Fruit fly (Drosophila melanogaster) whole organism, prepupa: Measurements from ENCODE around the gene Grasp65.
A peak's percentile ranks its signal among the peaks of the same experiment; 100 is the strongest.

Source experiments
- Blimp-1 ChIP-seq: fragments of 200-800 bp; sonication (Bioruptor generic); optimal IDR thresholded peaks from 3 replicates; lab custom pipeline; 2017; ENCODE audit warnings: missing biosample characterization, missing genetic modification characterization, mild to moderate bottlenecking, moderate library complexity, missing genetic modification reagents
- CG10631 ChIP-seq: fragments of 200-800 bp; sonication (Bioruptor generic); optimal IDR thresholded peaks from 2 replicates; lab custom pipeline; 2016; ENCODE audit warnings: missing biosample characterization, missing genetic modification characterization
- CG11294 ChIP-seq: fragments of 200-800 bp; sonication (Bioruptor generic); IDR thresholded peaks from 2 replicates; pipeline ENCODE4 v1.3.6; 2022; ENCODE audit warnings: missing biosample characterization, missing genetic modification characterization
- CG11762 ChIP-seq: fragments of 200-800 bp; sonication (Bioruptor generic); optimal IDR thresholded peaks from 3 replicates; lab custom pipeline; 2016; ENCODE audit warnings: missing biosample characterization, missing genetic modification characterization; ENCODE audit not compliant: insufficient read depth
- CG11902 ChIP-seq: fragments of 200-800 bp; sonication (Bioruptor generic); optimal IDR thresholded peaks from 3 replicates; lab custom pipeline; 2016; ENCODE audit warnings: missing biosample characterization, missing genetic modification characterization
- CG15336 ChIP-seq: fragments of 200-800 bp; sonication (Bioruptor generic); IDR thresholded peaks from 2 replicates; pipeline ENCODE4 v1.3.6; 2022; ENCODE audit warnings: missing biosample characterization, missing genetic modification characterization
- CG1621 ChIP-seq: fragments of 200-800 bp; sonication (Bioruptor generic); optimal IDR thresholded peaks from 3 replicates; lab custom pipeline; 2018; ENCODE audit warnings: missing biosample characterization, mild to moderate bottlenecking, missing genetic modification characterization
- CG3032 ChIP-seq: fragments of 200-800 bp; optimal IDR thresholded peaks from 2 replicates; lab custom pipeline; 2019; ENCODE audit warnings: missing biosample characterization, mild to moderate bottlenecking, missing genetic modification characterization, moderate library complexity
- CG31627 ChIP-seq: fragments of 200-800 bp; sonication (Bioruptor generic); optimal IDR thresholded peaks from 3 replicates; lab custom pipeline; 2016; ENCODE audit warnings: missing biosample characterization, missing genetic modification characterization
- CG32006 ChIP-seq: fragments of 200-800 bp; sonication (Bioruptor generic); optimal IDR thresholded peaks from 3 replicates; lab custom pipeline; 2017; ENCODE audit warnings: missing biosample characterization, mild to moderate bottlenecking, missing genetic modification characterization
- CG3919 ChIP-seq: fragments of 200-800 bp; sonication (Bioruptor generic); optimal IDR thresholded peaks from 3 replicates; lab custom pipeline; 2016; ENCODE audit warnings: missing biosample characterization, missing genetic modification characterization
- CG6163 ChIP-seq: fragments of 200-800 bp; sonication (Bioruptor generic); IDR thresholded peaks from 3 replicates; pipeline ENCODE4 v1.3.6; 2022; ENCODE audit warnings: missing biosample characterization, missing genetic modification characterization
- CG6808 ChIP-seq: fragments of 200-800 bp; sonication (Bioruptor generic); optimal IDR thresholded peaks from 3 replicates; lab custom pipeline; 2017; ENCODE audit warnings: missing biosample characterization, missing genetic modification characterization, mild to moderate bottlenecking, moderate library complexity, missing genetic modification reagents
- CG6854 ChIP-seq: fragments of 200-800 bp; sonication (Bioruptor generic); optimal IDR thresholded peaks from 2 replicates; lab custom pipeline; 2017; ENCODE audit warnings: missing biosample characterization, mild to moderate bottlenecking, missing genetic modification characterization
- CG7368 ChIP-seq: fragments of 200-800 bp; sonication (Bioruptor generic); optimal IDR thresholded peaks from 3 replicates; lab custom pipeline; 2016; ENCODE audit warnings: missing biosample characterization, missing genetic modification characterization
- CG8632 ChIP-seq: fragments of 200-800 bp; sonication (Bioruptor generic); optimal IDR thresholded peaks from 3 replicates; lab custom pipeline; 2016; ENCODE audit warnings: missing biosample characterization, missing genetic modification characterization
- Eip75B ChIP-seq: fragments of 200-800 bp; sonication (Bioruptor generic); optimal IDR thresholded peaks from 3 replicates; lab custom pipeline; 2016; ENCODE audit warnings: missing biosample characterization, missing genetic modification characterization
- Eip78C ChIP-seq: fragments of 200-800 bp; sonication (Bioruptor generic); peaks from one replicate; lab custom pipeline; 2016; ENCODE audit warnings: missing biosample characterization, missing genetic modification characterization
- Ets21C ChIP-seq: fragments of 200-800 bp; sonication (Bioruptor generic); optimal IDR thresholded peaks from 3 replicates; lab custom pipeline; 2016; ENCODE audit warnings: missing biosample characterization, missing genetic modification characterization
- Ets96B ChIP-seq: fragments of 200-800 bp; optimal IDR thresholded peaks from 2 replicates; lab custom pipeline; 2019; ENCODE audit warnings: missing biosample characterization, mild to moderate bottlenecking, missing genetic modification characterization, moderate library complexity
- Hr38 ChIP-seq: sonication (Bioruptor generic); optimal IDR thresholded peaks from 2 replicates; lab custom pipeline; 2016; ENCODE audit warnings: missing biosample characterization, missing genetic modification characterization
- Lpt ChIP-seq: fragments of 200-800 bp; sonication (Bioruptor generic); optimal IDR thresholded peaks from 3 replicates; lab custom pipeline; 2016; ENCODE audit warnings: missing biosample characterization, missing genetic modification characterization
- Met ChIP-seq: fragments of 200-800 bp; sonication (Bioruptor generic); optimal IDR thresholded peaks from 3 replicates; lab custom pipeline; 2016; ENCODE audit warnings: missing biosample characterization, missing genetic modification characterization
- OdsH ChIP-seq: fragments of 200-800 bp; sonication (Bioruptor generic); optimal IDR thresholded peaks from 3 replicates; lab custom pipeline; 2016; ENCODE audit warnings: missing biosample characterization, missing genetic modification characterization
- Sox14 ChIP-seq: fragments of 200-800 bp; sonication (Bioruptor generic); optimal IDR thresholded peaks from 3 replicates; lab custom pipeline; 2016; ENCODE audit warnings: missing biosample characterization, missing genetic modification characterization
- cyc ChIP-seq: fragments of 200-800 bp; sonication (Bioruptor generic); optimal IDR thresholded peaks from 3 replicates; lab custom pipeline; 2016; ENCODE audit warnings: missing biosample characterization, missing genetic modification characterization
- dac ChIP-seq: fragments of 200-800 bp; sonication (Bioruptor generic); optimal IDR thresholded peaks from 2 replicates; lab custom pipeline; 2017; ENCODE audit warnings: missing biosample characterization, mild to moderate bottlenecking, missing genetic modification characterization
- dsx ChIP-seq: fragments of 200-800 bp; optimal IDR thresholded peaks from 3 replicates; lab custom pipeline; 2019; ENCODE audit warnings: missing biosample characterization, mild to moderate bottlenecking, missing genetic modification characterization, moderate library complexity; ENCODE audit not compliant: poor library complexity, severe bottlenecking
- esn ChIP-seq: fragments of 200-800 bp; sonication (Bioruptor generic); optimal IDR thresholded peaks from 2 replicates; lab custom pipeline; 2016; ENCODE audit warnings: missing biosample characterization, mild to moderate bottlenecking, missing genetic modification characterization, moderate library complexity
- fkh ChIP-seq: fragments of 200-800 bp; sonication (Bioruptor generic); optimal IDR thresholded peaks from 3 replicates; lab custom pipeline; 2017; ENCODE audit warnings: missing biosample characterization, mild to moderate bottlenecking, missing genetic modification characterization, moderate library complexity
- lz ChIP-seq: fragments of 200-800 bp; sonication (Bioruptor generic); optimal IDR thresholded peaks from 3 replicates; lab custom pipeline; 2016; ENCODE audit warnings: missing biosample characterization, missing genetic modification characterization
- net ChIP-seq: fragments of 200-800 bp; sonication (Bioruptor generic); optimal IDR thresholded peaks from 3 replicates; lab custom pipeline; 2016; ENCODE audit warnings: missing biosample characterization, missing genetic modification characterization
- ss ChIP-seq, 2 experiments: fragments of 200-800 bp; sonication (Bioruptor generic); optimal IDR thresholded peaks; 2 replicates in 1 of 2; 3 replicates in 1 of 2; lab custom pipeline; 2017 to 2018; ENCODE audit warnings: mild to moderate bottlenecking in 2 of 2, missing biosample characterization in 2 of 2, missing genetic modification characterization in 2 of 2, moderate library complexity in 1 of 2
- svp ChIP-seq: fragments of 200-800 bp; sonication (Bioruptor generic); peaks from one replicate; lab custom pipeline; 2016; ENCODE audit warnings: missing biosample characterization, missing genetic modification characterization
- topi ChIP-seq: fragments of 200-800 bp; sonication (Bioruptor generic); optimal IDR thresholded peaks from 3 replicates; lab custom pipeline; 2016; ENCODE audit warnings: missing biosample characterization, missing genetic modification characterization
- vri ChIP-seq: fragments of 200-800 bp; sonication (Bioruptor generic); optimal IDR thresholded peaks from 3 replicates; lab custom pipeline; 2016; ENCODE audit warnings: missing biosample characterization, mild to moderate bottlenecking, missing genetic modification characterization

Grasp65 gene

dm6 chr3L:19898547-19899282, 26.0 kb upstream of the Grasp65 start (continued):
- TF ChIP-seq Hr38 (GFP tag; lab: Kevin White, UChicago) = no peak
- no peak for TF ChIP-seq vri (GFP tag; lab: Kevin White, UChicago)
- TF ChIP-seq CG15336 (GFP tag; lab: Robert Waterston, UW) = peak; percentile 38
- no peak for TF ChIP-seq CG11902 (GFP tag; lab: Kevin White, UChicago)
- TF ChIP-seq CG7368 = no peak
- TF ChIP-seq topi = peak; percentile 15
- TF ChIP-seq lz (GFP tag; lab: Kevin White, UChicago) = peak; percentile 25
- peak; percentile 67 for TF ChIP-seq OdsH (GFP tag; lab: Kevin White, UChicago)
- no peak for TF ChIP-seq Ets21C (GFP tag; lab: Kevin White, UChicago)
- no peak for TF ChIP-seq Blimp-1 (GFP tag; lab: Kevin White, UChicago)
- peak; percentile 70 for TF ChIP-seq CG10631 (GFP tag; lab: Kevin White, UChicago)
- no peak for TF ChIP-seq Lpt
- peak; percentile 17 for TF ChIP-seq CG11762 (GFP tag; lab: Kevin White, UChicago)
- no peak for TF ChIP-seq net
- peak; percentile 36 for TF ChIP-seq Met (GFP tag; lab: Kevin White, UChicago)
- peak; percentile 35 for TF ChIP-seq CG6808 (GFP tag; lab: Kevin White, UChicago)
- TF ChIP-seq cyc (GFP tag; lab: Kevin White, UChicago) = peak; percentile 16
- peak; percentile 69 for TF ChIP-seq CG3919
- TF ChIP-seq CG8632 (GFP tag; lab: Kevin White, UChicago) = peak; percentile 40
- TF ChIP-seq Eip78C (GFP tag; lab: Kevin White, UChicago) = peak; percentile 85
- TF ChIP-seq Ets96B = peak; percentile 35
- peak; percentile 87 for TF ChIP-seq svp (GFP tag; lab: Kevin White, UChicago)

- TF ChIP-seq CG3032 (tag; lab: Kevin White, UChicago) = no peak
- TF ChIP-seq CG1621 (tag; lab: Kevin White, UChicago) = no peak
- peak; percentile 15 for TF ChIP-seq OdsH (GFP tag; lab: Kevin White, UChicago)
- no peak for TF ChIP-seq Lpt
- peak; percentile 18 for TF ChIP-seq Eip75B (GFP tag; lab: Kevin White, UChicago)
- no peak for TF ChIP-seq CG3919
- no peak for TF ChIP-seq CG6854 (GFP tag; lab: Kevin White, UChicago)
- no peak for TF ChIP-seq CG11294 (GFP tag; lab: Robert Waterston, UW)
- peak; percentile 73 for TF ChIP-seq Sox14
- peak; percentile 3 for TF ChIP-seq CG10631 (GFP tag; lab: Kevin White, UChicago)
- TF ChIP-seq CG11902 (GFP tag; lab: Kevin White, UChicago) = no peak
- peak; percentile 62 for TF ChIP-seq Eip78C (GFP tag; lab: Kevin White, UChicago)
- TF ChIP-seq fkh (GFP tag; lab: Kevin White, UChicago) = peak; percentile 7
- no peak for TF ChIP-seq CG31627
- TF ChIP-seq svp (GFP tag; lab: Kevin White, UChicago) = peak; percentile 63
- no peak for TF ChIP-seq esn (GFP tag; lab: Kevin White, UChicago)
- peak; percentile 32 for TF ChIP-seq CG32006 (GFP tag; lab: Kevin White, UChicago)
- peak; percentile 18; the same call in 1 of the 3 replicates for TF ChIP-seq CG6163 (GFP tag; lab: Robert Waterston, UW)
- peak; percentile 25 to 67 for TF ChIP-seq ss (GFP tag; optimal IDR thresholded peaks at IDR 0.05; lab: Kevin White, UChicago)
- no peak; the same call in 1 of the 2 replicates for TF ChIP-seq CG15336 (GFP tag; lab: Robert Waterston, UW)
- peak; percentile 38 for TF ChIP-seq dsx (GFP tag; lab: Kevin White, UChicago)
- peak; percentile 7 for TF ChIP-seq Met (GFP tag; lab: Kevin White, UChicago)
- TF ChIP-seq vri (GFP tag; lab: Kevin White, UChicago) = peak; percentile 46
- TF ChIP-seq dac = no peak
These were observed 25.3 kb upstream of the Grasp65 start for dm6 chr3L:19899308-19899927.
